Fruit fly (Drosophila melanogaster): ENCODE measurements around the gene ChT.

Gene ChT

dm6 chr3R:18719767-18720341, 39.5 kb downstream of the ChT start (continued):
- peak; percentile 58 for TF ChIP-seq MTF-1 (GFP tag; optimal IDR thresholded peaks at IDR 0.05; ENCODE audit: borderline replicate concordance)
- TF ChIP-seq HmgD (GFP tag; optimal IDR thresholded peaks at IDR 0.05): peak; percentile 22
- TF ChIP-seq CG1024 (GFP tag; IDR thresholded peaks at IDR 0.05): peak; percentile 73
- TF ChIP-seq pnt (GFP tag; optimal IDR thresholded peaks at IDR 0.05): peak; percentile 81
- TF ChIP-seq CG12744 (GFP tag; optimal IDR thresholded peaks at IDR 0.05): peak; percentile 80
- no peak for TF ChIP-seq CkIIα-i1 (GFP tag; IDR thresholded peaks at IDR 0.05)
- TF ChIP-seq CG10267 (tag; optimal IDR thresholded peaks at IDR 0.05): peak; percentile 76
- TF ChIP-seq pum (GFP tag; optimal IDR thresholded peaks at IDR 0.05): peak; percentile 73
- TF ChIP-seq sna (GFP tag; IDR thresholded peaks at IDR 0.05; ENCODE audit: partially characterized antibody): no peak
- TF ChIP-seq cas (GFP tag; IDR thresholded peaks at IDR 0.05): no peak; the same call in 1 of the 2 replicates
- peak; percentile 17 for TF ChIP-seq corto (GFP tag; optimal IDR thresholded peaks at IDR 0.05)
- TF ChIP-seq CG34422 (GFP tag; IDR thresholded peaks at IDR 0.05): peak; percentile 76
- TF ChIP-seq Eip74EF (GFP tag; optimal IDR thresholded peaks at IDR 0.05): peak in 1 of 2 experiments; percentile 79
- peak; percentile 90 for TF ChIP-seq CG8924 (tag; optimal IDR thresholded peaks at IDR 0.05)
- peak; percentile 31 for TF ChIP-seq Spps (tag; optimal IDR thresholded peaks at IDR 0.05)
- TF ChIP-seq Sry-β (GFP tag; optimal IDR thresholded peaks at IDR 0.05): no peak
- peak; percentile 91 for TF ChIP-seq CG17361 (GFP tag; IDR thresholded peaks at IDR 0.05)
- TF ChIP-seq CG3407 (GFP tag; optimal IDR thresholded peaks at IDR 0.05): peak; percentile 70
- peak; percentile 41; the same call in 1 of the 2 replicates for TF ChIP-seq Gsc (GFP tag; IDR thresholded peaks at IDR 0.05)
- TF ChIP-seq CG13624 (GFP tag; optimal IDR thresholded peaks at IDR 0.05): peak; percentile 83
- TF ChIP-seq ato (GFP tag; IDR thresholded peaks at IDR 0.05; ENCODE audit: partially characterized antibody): no peak
- peak; percentile 61; the same call in 1 of the 2 replicates for TF ChIP-seq danr (GFP tag; IDR thresholded peaks at IDR 0.05)
- TF ChIP-seq CHES-1-like (GFP tag; optimal IDR thresholded peaks at IDR 0.05): peak; percentile 82
- peak; percentile 78 for TF ChIP-seq CG4424 (GFP tag; optimal IDR thresholded peaks at IDR 0.05)
- TF ChIP-seq tin (GFP tag; optimal IDR thresholded peaks at IDR 0.05): peak; percentile 78
- no peak for TF ChIP-seq CG9797 (GFP tag; optimal IDR thresholded peaks at IDR 0.05)
- peak; percentile 66 for TF ChIP-seq exex (tag; optimal IDR thresholded peaks at IDR 0.05)
- TF ChIP-seq emc (GFP tag; optimal IDR thresholded peaks at IDR 0.05): no peak
- TF ChIP-seq Dll (GFP tag; IDR thresholded peaks at IDR 0.05; ENCODE audit: partially characterized antibody): no peak
- no peak; the same call in none of the 2 replicates for TF ChIP-seq ttk (GFP tag; IDR thresholded peaks at IDR 0.05)
- peak; percentile 81 for TF ChIP-seq Side (GFP tag; optimal IDR thresholded peaks at IDR 0.05)
- no peak for TF ChIP-seq Dfd (GFP tag; optimal IDR thresholded peaks at IDR 0.05)
- TF ChIP-seq CG2202 (tag; optimal IDR thresholded peaks at IDR 0.05): peak; percentile 44
- no peak; the same call in 1 of the 2 replicates for TF ChIP-seq Ravus (GFP tag; IDR thresholded peaks at IDR 0.05)
- TF ChIP-seq CG32772 (GFP tag; IDR thresholded peaks at IDR 0.05): peak; percentile 76
- peak; percentile 63; the same call in 1 of the 2 replicates for TF ChIP-seq klu (GFP tag; IDR thresholded peaks at IDR 0.05)
- TF ChIP-seq Bteb2 (GFP tag; optimal IDR thresholded peaks at IDR 0.05): peak; percentile 76
- peak; percentile 27 for TF ChIP-seq Lhr (GFP tag; optimal IDR thresholded peaks at IDR 0.05)
- TF ChIP-seq BEAF-32 (GFP tag; optimal IDR thresholded peaks at IDR 0.05): no peak
- TF ChIP-seq Tbp (GFP tag; optimal IDR thresholded peaks at IDR 0.05): no peak
- no peak for TF ChIP-seq Dip2 (GFP tag; IDR thresholded peaks at IDR 0.05)
- peak; percentile 70 for TF ChIP-seq CG7357 (GFP tag; IDR thresholded peaks at IDR 0.05)
- peak; percentile 93 for TF ChIP-seq HmgZ (tag; optimal IDR thresholded peaks at IDR 0.05)
- TF ChIP-seq MBD-R2 (GFP tag; IDR thresholded peaks at IDR 0.05): peak; percentile 60; the same call in 1 of the 2 replicates
- peak; percentile 63 for TF ChIP-seq E2f2 (GFP tag; IDR thresholded peaks at IDR 0.05)
- peak; percentile 60 for TF ChIP-seq ssp (GFP tag; IDR thresholded peaks at IDR 0.05)
- TF ChIP-seq CG6272 (GFP tag; IDR thresholded peaks at IDR 0.05): peak; percentile 82
- peak; percentile 65 for TF ChIP-seq salm (tag; optimal IDR thresholded peaks at IDR 0.05)
- peak; percentile 53 for TF ChIP-seq D19B (GFP tag; optimal IDR thresholded peaks at IDR 0.05)
- peak; percentile 84 for TF ChIP-seq Sox102F (GFP tag; optimal IDR thresholded peaks at IDR 0.05)
